Fruit fly (Drosophila melanogaster) whole organism, embryonic: ENCODE measurements around the gene MCU.

Experiments used
- CG10366 ChIP-seq: fragments of 200-800 bp; sonication (Bioruptor generic); IDR thresholded peaks from 2 replicates; pipeline ENCODE4 v1.3.6; 2022; ENCODE audit warnings: missing biosample characterization, missing genetic modification characterization
- CG11560 ChIP-seq: fragments of 200-800 bp; sonication (Bioruptor generic); IDR thresholded peaks from 3 replicates; pipeline ENCODE4 v1.3.6; 2022; ENCODE audit warnings: missing biosample characterization, missing genetic modification characterization
- CG12391 ChIP-seq: fragments of 200-800 bp; sonication (Bioruptor generic); optimal IDR thresholded peaks from 3 replicates; lab custom pipeline; 2018; ENCODE audit warnings: missing biosample characterization, mild to moderate bottlenecking, missing genetic modification characterization, moderate library complexity
- CG15601 ChIP-seq: fragments of 200-800 bp; sonication (Bioruptor generic); optimal IDR thresholded peaks from 3 replicates; lab custom pipeline; 2019; ENCODE audit warnings: missing biosample characterization, mild to moderate bottlenecking, missing genetic modification characterization, moderate library complexity
- CG1602 ChIP-seq: fragments of 200-800 bp; sonication (Bioruptor generic); optimal IDR thresholded peaks from 3 replicates; lab custom pipeline; 2016; ENCODE audit warnings: missing biosample characterization, missing genetic modification characterization
- CG16815 ChIP-seq: fragments of 200-800 bp; sonication (Bioruptor generic); optimal IDR thresholded peaks from 3 replicates; lab custom pipeline; 2017; ENCODE audit warnings: missing biosample characterization, mild to moderate bottlenecking, missing genetic modification characterization
- CG17829 ChIP-seq: fragments of 200-800 bp; optimal IDR thresholded peaks from 2 replicates; lab custom pipeline; 2019; ENCODE audit warnings: missing biosample characterization, mild to moderate bottlenecking, missing genetic modification characterization, moderate library complexity
- CG17912 ChIP-seq: fragments of 200-800 bp; sonication (Bioruptor generic); optimal IDR thresholded peaks from 2 replicates; lab custom pipeline; 2018; ENCODE audit warnings: missing biosample characterization, mild to moderate bottlenecking, missing genetic modification characterization
- CG1792 ChIP-seq: fragments of 200-800 bp; sonication (Bioruptor generic); optimal IDR thresholded peaks from 2 replicates; lab custom pipeline; 2016; ENCODE audit warnings: missing biosample characterization, missing genetic modification characterization
- CG18476 ChIP-seq: fragments of 200-800 bp; sonication (Bioruptor generic); optimal IDR thresholded peaks from 2 replicates; lab custom pipeline; 2016; ENCODE audit warnings: missing biosample characterization, mild to moderate bottlenecking, missing genetic modification characterization
- CG2116 ChIP-seq: fragments of 200-800 bp; sonication (Bioruptor generic); optimal IDR thresholded peaks from 3 replicates; lab custom pipeline; 2018; ENCODE audit warnings: missing biosample characterization, mild to moderate bottlenecking, missing genetic modification characterization
- CG2120 ChIP-seq: fragments of 200-800 bp; sonication (Bioruptor generic); optimal IDR thresholded peaks from 3 replicates; lab custom pipeline; 2016; ENCODE audit warnings: missing biosample characterization, missing genetic modification characterization
- CG30431 ChIP-seq: fragments of 200-800 bp; sonication (Bioruptor generic); optimal IDR thresholded peaks from 2 replicates; lab custom pipeline; 2017; ENCODE audit warnings: missing biosample characterization, missing genetic modification characterization
- CG33213 ChIP-seq: fragments of 200-800 bp; sonication (Bioruptor generic); optimal IDR thresholded peaks from 3 replicates; lab custom pipeline; 2016; ENCODE audit warnings: missing biosample characterization, missing genetic modification characterization
- CG3407 ChIP-seq: fragments of 200-800 bp; sonication (Bioruptor generic); optimal IDR thresholded peaks from 2 replicates; lab custom pipeline; 2018; ENCODE audit warnings: missing biosample characterization, mild to moderate bottlenecking, missing genetic modification characterization
- CG3838 ChIP-seq: fragments of 200-800 bp; sonication (Bioruptor generic); optimal IDR thresholded peaks from 3 replicates; lab custom pipeline; 2016; ENCODE audit warnings: missing biosample characterization, missing genetic modification characterization
- CG4617 ChIP-seq: fragments of 200-800 bp; sonication (Bioruptor generic); optimal IDR thresholded peaks from 3 replicates; lab custom pipeline; 2016; ENCODE audit warnings: missing biosample characterization, missing genetic modification characterization, borderline replicate concordance
- CG6813 ChIP-seq: fragments of 200-800 bp; sonication (Bioruptor generic); optimal IDR thresholded peaks from 2 replicates; lab custom pipeline; 2017; ENCODE audit warnings: missing biosample characterization, missing genetic modification characterization, mild to moderate bottlenecking, moderate library complexity, missing genetic modification reagents
- CG8290 ChIP-seq, 3 experiments: fragments of 200-800 bp; sonication (Bioruptor generic); optimal IDR thresholded peaks; 2 replicates each; lab custom pipeline; 2016 to 2019; ENCODE audit warnings: missing biosample characterization in 3 of 3, missing genetic modification characterization in 3 of 3, mild to moderate bottlenecking in 2 of 3, moderate library complexity in 1 of 3
- CG9437 ChIP-seq: fragments of 200-800 bp; sonication (Bioruptor generic); optimal IDR thresholded peaks from 2 replicates; lab custom pipeline; 2018; ENCODE audit warnings: missing biosample characterization, mild to moderate bottlenecking, missing genetic modification characterization
- Dref ChIP-seq: fragments of 200-800 bp; sonication (Bioruptor generic); IDR thresholded peaks from 2 replicates; pipeline ENCODE4 v1.3.6; 2022; ENCODE audit warnings: missing biosample characterization, missing genetic modification characterization
- E2f2 ChIP-seq: fragments of 200-800 bp; sonication (Bioruptor generic); IDR thresholded peaks from 2 replicates; pipeline ENCODE4 v1.3.6; 2022; ENCODE audit warnings: missing biosample characterization, missing genetic modification characterization
- ERR ChIP-seq: fragments of 200-800 bp; sonication (Bioruptor generic); optimal IDR thresholded peaks from 2 replicates; lab custom pipeline; 2016; ENCODE audit warnings: missing biosample characterization, missing genetic modification characterization
- Elba2 ChIP-seq: fragments of 200-800 bp; sonication (Bioruptor generic); optimal IDR thresholded peaks from 3 replicates; lab custom pipeline; 2016; ENCODE audit warnings: missing biosample characterization, missing genetic modification characterization
- Gsc ChIP-seq: fragments of 200-800 bp; sonication (Bioruptor generic); IDR thresholded peaks from 2 replicates; pipeline ENCODE4 v1.3.6; 2022; ENCODE audit warnings: missing biosample characterization, missing genetic modification characterization
- Hmx ChIP-seq: fragments of 200-800 bp; sonication (Bioruptor generic); optimal IDR thresholded peaks from 2 replicates; lab custom pipeline; 2016; ENCODE audit warnings: missing biosample characterization, missing genetic modification characterization
- Hr51 ChIP-seq, 2 experiments: fragments of 200-800 bp; sonication (Bioruptor generic); optimal IDR thresholded peaks; 2 replicates in 1 of 2; 3 replicates in 1 of 2; lab custom pipeline; 2016 to 2018; ENCODE audit warnings: missing biosample characterization in 2 of 2, missing genetic modification characterization in 2 of 2, mild to moderate bottlenecking in 1 of 2, moderate library complexity in 1 of 2
- Lpt ChIP-seq: fragments of >200 bp; optimal IDR thresholded peaks from 2 replicates; lab custom pipeline; 2018; ENCODE audit warnings: missing biosample characterization, missing genetic modification characterization
- Mad ChIP-seq: fragments of 200-800 bp; sonication (Bioruptor generic); optimal IDR thresholded peaks from 2 replicates; lab custom pipeline; 2016; ENCODE audit warnings: missing biosample characterization, missing genetic modification characterization
- Nf-YC ChIP-seq: fragments of 200-800 bp; optimal IDR thresholded peaks from 3 replicates; lab custom pipeline; 2019; ENCODE audit warnings: missing biosample characterization, mild to moderate bottlenecking, missing genetic modification characterization, moderate library complexity
- NfI ChIP-seq: fragments of 200-800 bp; sonication (Bioruptor generic); optimal IDR thresholded peaks from 3 replicates; lab custom pipeline; 2018; ENCODE audit warnings: missing biosample characterization, mild to moderate bottlenecking, missing genetic modification characterization, moderate library complexity
- Sin3A ChIP-seq: fragments of >200 bp; optimal IDR thresholded peaks from 2 replicates; lab custom pipeline; 2018
- Taf1 ChIP-seq: fragments of 200-800 bp; sonication (Bioruptor generic); IDR thresholded peaks from 2 replicates; pipeline ENCODE4 v1.3.6; 2022; ENCODE audit warnings: missing biosample characterization, missing genetic modification characterization
- Tbp ChIP-seq: fragments of >200 bp; optimal IDR thresholded peaks from 2 replicates; lab custom pipeline; 2018; ENCODE audit warnings: missing biosample characterization, missing genetic modification characterization
- ato ChIP-seq: fragments of 200-800 bp; sonication (Bioruptor generic); IDR thresholded peaks from 2 replicates; pipeline ENCODE4 v1.3.6; 2022; ENCODE audit warnings: missing biosample characterization, missing genetic modification characterization; ENCODE audit not compliant: partially characterized antibody
- ci ChIP-seq: fragments of 200-800 bp; sonication (Bioruptor generic); IDR thresholded peaks from 3 replicates; pipeline ENCODE4 v1.3.6; 2022; ENCODE audit warnings: missing biosample characterization, missing genetic modification characterization
- dan ChIP-seq: fragments of 200-800 bp; sonication (Bioruptor generic); IDR thresholded peaks from 2 replicates; pipeline ENCODE4 v1.3.6; 2022; ENCODE audit warnings: missing biosample characterization, missing genetic modification characterization
- eve ChIP-seq, 2 experiments: fragments of >200 bp; optimal IDR thresholded peaks; 2 replicates each; lab custom pipeline; 2017; ENCODE audit warnings: missing biosample characterization in 2 of 2, missing genetic modification characterization in 2 of 2
- fd3F ChIP-seq: fragments of 200-800 bp; sonication (Bioruptor generic); optimal IDR thresholded peaks from 2 replicates; lab custom pipeline; 2018; ENCODE audit warnings: missing biosample characterization, mild to moderate bottlenecking, missing genetic modification characterization, moderate library complexity
- fru ChIP-seq: fragments of >200 bp; optimal IDR thresholded peaks from 2 replicates; lab custom pipeline; 2017
- gce ChIP-seq: fragments of 200-800 bp; sonication (Bioruptor generic); IDR thresholded peaks from 3 replicates; pipeline ENCODE4 v1.3.6; 2022; ENCODE audit warnings: missing biosample characterization, missing genetic modification characterization
- ken ChIP-seq: fragments of 200-800 bp; sonication (Bioruptor generic); IDR thresholded peaks from 3 replicates; pipeline ENCODE4 v1.3.6; 2022; ENCODE audit warnings: missing biosample characterization, missing genetic modification characterization
- knrl ChIP-seq: fragments of 200-800 bp; sonication (Bioruptor generic); IDR thresholded peaks from 3 replicates; pipeline ENCODE4 v1.3.6; 2022; ENCODE audit warnings: missing biosample characterization, missing genetic modification characterization; ENCODE audit not compliant: partially characterized antibody
- lilli ChIP-seq: fragments of 200-800 bp; sonication (Bioruptor generic); optimal IDR thresholded peaks from 3 replicates; lab custom pipeline; 2016; ENCODE audit warnings: missing biosample characterization, missing genetic modification characterization
- pzg ChIP-seq: fragments of 200-800 bp; sonication (Bioruptor generic); optimal IDR thresholded peaks from 3 replicates; lab custom pipeline; 2018; ENCODE audit warnings: missing biosample characterization, mild to moderate bottlenecking, missing genetic modification characterization, moderate library complexity
- slbo ChIP-seq: fragments of 200-800 bp; sonication (Bioruptor generic); IDR thresholded peaks from 2 replicates; pipeline ENCODE4 v1.3.6; 2022; ENCODE audit warnings: missing biosample characterization, missing genetic modification characterization
- tio ChIP-seq: fragments of 200-800 bp; sonication (Bioruptor generic); optimal IDR thresholded peaks from 2 replicates; lab custom pipeline; 2017; ENCODE audit warnings: missing biosample characterization, missing genetic modification characterization, inconsistent platforms
- twi ChIP-seq: fragments of 200-800 bp; optimal IDR thresholded peaks from 2 replicates; lab custom pipeline; 2019; ENCODE audit warnings: missing biosample characterization, mild to moderate bottlenecking, missing genetic modification characterization, moderate library complexity
- vnd ChIP-seq: fragments of 200-800 bp; sonication (Bioruptor generic); IDR thresholded peaks from 3 replicates; pipeline ENCODE4 v1.3.6; 2022; ENCODE audit warnings: missing biosample characterization, missing genetic modification characterization; ENCODE audit not compliant: partially characterized antibody
- z ChIP-seq: fragments of 200-800 bp; sonication (Bioruptor generic); IDR thresholded peaks from 3 replicates; pipeline ENCODE4 v1.3.6; 2022; ENCODE audit warnings: missing biosample characterization, missing genetic modification characterization

MCU gene

dm6 chr3L:6550178-6550977 lies at the start of gene MCU (continued):
- no peak for TF ChIP-seq Mad (GFP tag; lab: Kevin White, UChicago)
- peak; percentile 48; the same call in 1 of the 2 replicates for TF ChIP-seq slbo
- no peak for TF ChIP-seq Hmx
- no peak for TF ChIP-seq CG8290 (GFP tag; optimal IDR thresholded peaks at IDR 0.05; lab: Kevin White, UChicago)
- TF ChIP-seq CG8290 (tag; optimal IDR thresholded peaks at IDR 0.05; lab: Kevin White, UChicago): peak in 1 of 2 experiments; percentile 18
- TF ChIP-seq E2f2 (GFP tag; lab: Robert Waterston, UW): peak; percentile 96
- peak; percentile 34 for TF ChIP-seq CG15601 (tag; lab: Kevin White, UChicago)
- no peak for TF ChIP-seq CG6813 (GFP tag; lab: Kevin White, UChicago)
- no peak for TF ChIP-seq CG10366 (GFP tag; lab: Robert Waterston, UW)
- no peak for TF ChIP-seq fru (lab: Kevin White, UChicago)
- TF ChIP-seq CG2120 (GFP tag; lab: Kevin White, UChicago): no peak
- TF ChIP-seq pzg (GFP tag; lab: Kevin White, UChicago): peak; percentile 72
- no peak for TF ChIP-seq CG9437 (GFP tag; lab: Kevin White, UChicago)
- TF ChIP-seq knrl (GFP tag; lab: Robert Waterston, UW): peak; percentile 95
- peak; percentile 84 for TF ChIP-seq CG2116
- peak; percentile 86 for TF ChIP-seq Dref
- no peak for TF ChIP-seq CG1792 (GFP tag; lab: Kevin White, UChicago)
- no peak for TF ChIP-seq fd3F (GFP tag; lab: Kevin White, UChicago)
- no peak for TF ChIP-seq CG3407 (GFP tag; lab: Kevin White, UChicago)
- TF ChIP-seq ato (GFP tag; lab: Robert Waterston, UW): peak; percentile 96
- peak in 1 of 2 experiments; percentile 66 for TF ChIP-seq eve (GFP tag; optimal IDR thresholded peaks at IDR 0.05; lab: Kevin White, UChicago)
- TF ChIP-seq Hr51 (GFP tag; optimal IDR thresholded peaks at IDR 0.05; lab: Kevin White, UChicago): no peak
- no peak for TF ChIP-seq CG17912 (GFP tag; lab: Kevin White, UChicago)
- no peak for TF ChIP-seq ERR
- no peak for TF ChIP-seq CG4617
- no peak for TF ChIP-seq Taf1 (GFP tag; lab: Robert Waterston, UW)
- TF ChIP-seq CG30431 (GFP tag; lab: Kevin White, UChicago): no peak
- TF ChIP-seq CG1602 (GFP tag; lab: Kevin White, UChicago): peak; percentile 5
- TF ChIP-seq Nf-YC (tag; lab: Kevin White, UChicago): no peak
- TF ChIP-seq CG11560 (tag; lab: Robert Waterston, UW): peak; percentile 99
- TF ChIP-seq twi (tag; lab: Kevin White, UChicago): no peak
- TF ChIP-seq ken (GFP tag; lab: Robert Waterston, UW): no peak
- no peak for TF ChIP-seq z
- no peak for TF ChIP-seq Gsc
- TF ChIP-seq vnd (GFP tag; lab: Robert Waterston, UW): peak; percentile 92
- peak; percentile 11 for TF ChIP-seq NfI (GFP tag; lab: Kevin White, UChicago)
- no peak for TF ChIP-seq tio (GFP tag; lab: Kevin White, UChicago)
- TF ChIP-seq Tbp (GFP tag; lab: Kevin White, UChicago): no peak
- no peak for TF ChIP-seq CG18476 (GFP tag; lab: Kevin White, UChicago)
- no peak for TF ChIP-seq Lpt (GFP tag; lab: Kevin White, UChicago)
- no peak for TF ChIP-seq gce (GFP tag; lab: Robert Waterston, UW)
- TF ChIP-seq CG3838: no peak
- TF ChIP-seq lilli: peak; percentile 55
- no peak for TF ChIP-seq dan
- TF ChIP-seq CG12391: peak; percentile 44
- no peak for TF ChIP-seq CG16815 (GFP tag; lab: Kevin White, UChicago)
- peak; percentile 3 for TF ChIP-seq CG17829
- TF ChIP-seq ci (GFP tag; lab: Robert Waterston, UW): peak; percentile 40; the same call in 1 of the 3 replicates
- TF ChIP-seq Elba2 (GFP tag; lab: Kevin White, UChicago): no peak
- TF ChIP-seq CG33213: peak; percentile 58
- peak; percentile 17 for TF ChIP-seq Sin3A (lab: Kevin White, UChicago)
